Worm (Caenorhabditis elegans) whole organism, midembryonic: ENCODE results near the gene ttr-17.

Experiments
- T22C8.4 ChIP-seq: fragments of 200-800 bp; sonication (Bioruptor generic); IDR thresholded peaks from 2 replicates; pipeline ENCODE4 v1.3.6; 2022; ENCODE audit warnings: missing genetic modification characterization, missing compliant biosample characterization
- cog-1 ChIP-seq: sonication (generic microtip); optimal IDR thresholded peaks from 2 replicates; lab custom pipeline; 2016; ENCODE audit warnings: missing genetic modification characterization, missing compliant biosample characterization
- flt-1 ChIP-seq: fragments of 200-800 bp; sonication (Bioruptor generic); IDR thresholded peaks from 2 replicates; pipeline ENCODE4 v1.3.6; 2022; ENCODE audit warnings: missing genetic modification characterization, missing compliant biosample characterization
- klf-2 ChIP-seq: fragments of 200-800 bp; sonication (Bioruptor generic); conservative IDR thresholded peaks from 2 replicates; pipeline ENCODE4 v1.3.6; 2022; ENCODE audit warnings: missing genetic modification reagents, missing genetic modification characterization, missing compliant biosample characterization
- med-1 ChIP-seq: sonication (generic microtip); optimal IDR thresholded peaks from 2 replicates; lab custom pipeline; 2017; ENCODE audit warnings: missing genetic modification characterization, mild to moderate bottlenecking, missing compliant biosample characterization, antibody characterized with exemption, missing genetic modification reagents; ENCODE audit not compliant: insufficient read depth
- ref-1 ChIP-seq: fragments of 200-800 bp; sonication (Bioruptor generic); conservative IDR thresholded peaks from 2 replicates; pipeline ENCODE4 v1.3.6; 2022; ENCODE audit warnings: missing genetic modification reagents, missing genetic modification characterization, missing compliant biosample characterization
- ztf-23 ChIP-seq: fragments of 200-800 bp; sonication (Bioruptor generic); IDR thresholded peaks from 2 replicates; pipeline ENCODE4 v1.3.6; 2022; ENCODE audit warnings: missing genetic modification reagents, missing genetic modification characterization, missing compliant biosample characterization
- ztf-29 ChIP-seq: fragments of 200-800 bp; sonication (Bioruptor generic); IDR thresholded peaks from 2 replicates; pipeline ENCODE4 v1.3.6; 2022; ENCODE audit warnings: missing genetic modification reagents, missing genetic modification characterization, missing compliant biosample characterization

DNA sequence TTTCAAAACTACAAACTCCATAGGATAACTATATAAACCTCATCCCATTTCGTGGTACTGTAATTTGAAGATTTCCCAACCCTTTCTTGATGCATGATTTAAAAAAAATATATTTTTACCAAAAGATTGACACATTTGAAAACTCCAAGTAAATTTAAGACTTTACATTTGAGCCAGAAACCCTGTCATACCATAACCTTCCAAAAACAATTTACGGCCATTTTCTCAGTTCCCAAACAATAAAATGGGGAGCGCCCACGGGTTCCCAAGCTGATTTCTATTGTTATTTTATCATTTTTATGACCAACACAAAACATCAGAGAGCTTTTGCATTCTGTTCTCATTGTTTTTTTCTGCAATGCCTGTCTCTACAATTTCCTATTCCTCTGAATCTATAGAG is 45.8 kb upstream of the ttr-17 start, which contains the start of gene clc-9:
- TF ChIP-seq ztf-23 (GFP tag; lab: Robert Waterston, UW) (no peak), med-1 (no peak), flt-1 (GFP tag; lab: Robert Waterston, UW) (no peak), T22C8.4 (GFP tag; lab: Robert Waterston, UW) (no peak), ztf-29 (no peak), ref-1 (GFP tag; lab: Robert Waterston, UW) (no peak), cog-1 (tag; lab: Kevin White, UChicago) (no peak), klf-2 (no peak)
